Worm (Caenorhabditis elegans) whole organism, midembryonic: ENCODE measurements around the gene nas-17.

ENCODE experiments used
- T22C8.4 ChIP-seq: fragments of 200-800 bp; sonication (Bioruptor generic); IDR thresholded peaks from 2 replicates; pipeline ENCODE4 v1.3.6; 2022; ENCODE audit warnings: missing genetic modification characterization, missing compliant biosample characterization
- cog-1 ChIP-seq: sonication (generic microtip); optimal IDR thresholded peaks from 2 replicates; lab custom pipeline; 2016; ENCODE audit warnings: missing genetic modification characterization, missing compliant biosample characterization
- flt-1 ChIP-seq: fragments of 200-800 bp; sonication (Bioruptor generic); IDR thresholded peaks from 2 replicates; pipeline ENCODE4 v1.3.6; 2022; ENCODE audit warnings: missing genetic modification characterization, missing compliant biosample characterization
- klf-2 ChIP-seq: fragments of 200-800 bp; sonication (Bioruptor generic); conservative IDR thresholded peaks from 2 replicates; pipeline ENCODE4 v1.3.6; 2022; ENCODE audit warnings: missing genetic modification reagents, missing genetic modification characterization, missing compliant biosample characterization
- ref-1 ChIP-seq: fragments of 200-800 bp; sonication (Bioruptor generic); conservative IDR thresholded peaks from 2 replicates; pipeline ENCODE4 v1.3.6; 2022; ENCODE audit warnings: missing genetic modification reagents, missing genetic modification characterization, missing compliant biosample characterization
- tab-1 ChIP-seq: fragments of 200-800 bp; sonication (Bioruptor generic); IDR thresholded peaks from 2 replicates; pipeline ENCODE4 v1.3.6; 2022; ENCODE audit warnings: missing genetic modification characterization, missing compliant biosample characterization
- ztf-23 ChIP-seq: fragments of 200-800 bp; sonication (Bioruptor generic); IDR thresholded peaks from 2 replicates; pipeline ENCODE4 v1.3.6; 2022; ENCODE audit warnings: missing genetic modification reagents, missing genetic modification characterization, missing compliant biosample characterization
- ztf-29 ChIP-seq: fragments of 200-800 bp; sonication (Bioruptor generic); IDR thresholded peaks from 2 replicates; pipeline ENCODE4 v1.3.6; 2022; ENCODE audit warnings: missing genetic modification reagents, missing genetic modification characterization, missing compliant biosample characterization

DNA sequence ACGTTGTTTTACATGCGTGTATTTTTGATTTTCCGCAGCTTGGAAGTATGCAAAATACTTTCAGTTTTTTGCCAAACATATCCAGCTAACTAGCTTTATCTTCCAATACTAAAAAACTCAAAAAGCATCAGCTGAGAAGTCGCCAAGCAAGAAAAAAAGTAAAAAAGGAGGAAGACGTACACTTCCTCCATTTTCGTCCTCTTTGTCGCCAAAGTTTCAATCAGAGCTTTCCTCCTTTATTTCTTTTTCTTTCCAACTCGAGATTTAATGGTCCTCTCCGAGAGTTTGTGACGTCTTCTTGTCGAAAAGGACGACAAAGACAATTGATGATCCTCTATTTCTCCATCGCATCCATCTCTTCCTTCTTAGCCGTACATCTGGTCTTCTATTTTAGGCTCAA, 18.1 kb upstream of the nas-17 start:
- no peak for TF ChIP-seq klf-2 (GFP tag; lab: Robert Waterston, UW)
- no peak for TF ChIP-seq tab-1
- TF ChIP-seq ztf-29 (GFP tag; lab: Robert Waterston, UW), result no peak
- TF ChIP-seq ztf-23 (GFP tag; lab: Robert Waterston, UW), result no peak
- no peak for TF ChIP-seq flt-1
- TF ChIP-seq cog-1 (tag; lab: Kevin White, UChicago), result no peak
- no peak for TF ChIP-seq ref-1 (GFP tag; lab: Robert Waterston, UW)
- no peak for TF ChIP-seq T22C8.4 (GFP tag; lab: Robert Waterston, UW)
